Fruit fly (Drosophila melanogaster): Measurements from ENCODE around the gene AANATL3.

Gene AANATL3

DNA sequence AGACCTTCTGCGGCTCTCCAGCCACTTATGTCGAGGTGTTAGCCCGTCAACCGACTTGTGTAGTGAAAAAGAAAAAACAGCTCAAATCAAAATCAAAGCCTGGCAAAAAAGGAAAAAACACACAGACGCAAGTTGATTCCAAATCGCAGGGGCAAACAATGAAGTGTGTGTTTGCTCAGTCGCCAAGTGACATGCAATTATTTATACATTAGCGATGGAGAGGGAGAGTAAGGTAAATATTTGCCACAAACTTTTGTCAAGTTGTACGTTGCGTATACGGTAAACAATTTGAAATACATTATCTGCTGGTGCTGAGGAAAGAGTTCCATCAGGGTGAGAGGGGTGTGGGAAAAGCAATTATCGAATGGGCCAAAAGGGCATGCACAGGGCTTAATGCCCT is 27.5 kb downstream of the AANATL3 start:
- no peak for TF ChIP-seq tj (GFP tag; optimal IDR thresholded peaks at IDR 0.05)
- TF ChIP-seq bab1 (GFP tag; optimal IDR thresholded peaks at IDR 0.05): no peak
- TF ChIP-seq kay (GFP tag; ENCODE audit: borderline replicate concordance): no peak

DNA sequence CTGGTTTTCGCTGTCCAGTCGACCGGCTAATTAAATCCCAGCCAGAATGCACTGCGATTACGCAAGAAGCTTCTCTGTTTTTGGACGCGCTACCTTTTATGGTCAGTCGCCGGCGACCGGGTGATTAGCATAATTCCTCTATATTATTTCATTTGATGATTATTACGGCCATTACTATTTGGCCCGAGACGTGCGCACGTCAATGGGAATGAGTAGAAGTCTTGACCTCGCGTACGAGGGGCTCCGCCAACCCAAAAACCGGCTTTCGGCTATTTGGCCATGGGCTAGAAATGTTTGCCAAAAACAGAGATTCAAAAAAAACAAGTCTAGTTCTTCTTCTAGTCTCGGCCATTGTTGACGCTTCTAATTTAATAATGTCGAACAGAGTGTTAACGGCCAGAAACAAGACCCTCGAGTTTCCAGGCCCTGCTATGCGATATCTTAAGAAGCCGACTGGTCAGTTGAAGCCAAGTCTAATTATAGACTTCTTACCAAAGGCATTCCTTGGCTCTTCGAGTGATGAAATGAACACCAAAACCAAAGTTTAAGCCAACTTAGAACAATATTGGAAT is 33.1 kb downstream of the AANATL3 start:
- TF ChIP-seq CG33017 (tag; optimal IDR thresholded peaks at IDR 0.05): no peak
- no peak for TF ChIP-seq Crg-1 (GFP tag; optimal IDR thresholded peaks at IDR 0.05)
- TF ChIP-seq CG5204 (GFP tag; optimal IDR thresholded peaks at IDR 0.05): no peak
- no peak for TF ChIP-seq CG14711 (tag; optimal IDR thresholded peaks at IDR 0.05)
- no peak for TF ChIP-seq CG1620 (GFP tag; optimal IDR thresholded peaks at IDR 0.05)
- TF ChIP-seq CG11617 (GFP tag; optimal IDR thresholded peaks at IDR 0.05): no peak
- no peak for TF ChIP-seq pad (GFP tag; optimal IDR thresholded peaks at IDR 0.05)
- no peak for TF ChIP-seq ovo (GFP tag; optimal IDR thresholded peaks at IDR 0.05)
- no peak for TF ChIP-seq CG7101 (tag; optimal IDR thresholded peaks at IDR 0.05)
- no peak for TF ChIP-seq cnc (optimal IDR thresholded peaks at IDR 0.05)
- no peak for TF ChIP-seq Clk (GFP tag; optimal IDR thresholded peaks at IDR 0.05)
- TF ChIP-seq CG7045 (GFP tag; optimal IDR thresholded peaks at IDR 0.05): no peak
- no peak for TF ChIP-seq tj (GFP tag; optimal IDR thresholded peaks at IDR 0.05)
- no peak for TF ChIP-seq bab1 (GFP tag; optimal IDR thresholded peaks at IDR 0.05)
- no peak for TF ChIP-seq toe (GFP tag; optimal IDR thresholded peaks at IDR 0.05)
- no peak for TF ChIP-seq Mnt (GFP tag; optimal IDR thresholded peaks at IDR 0.05)
- no peak for TF ChIP-seq kay (GFP tag; ENCODE audit: borderline replicate concordance)
- no peak for TF ChIP-seq Hr96 (GFP tag; optimal IDR thresholded peaks at IDR 0.05)
- TF ChIP-seq CG12768 (GFP tag; optimal IDR thresholded peaks at IDR 0.05): no peak

DNA sequence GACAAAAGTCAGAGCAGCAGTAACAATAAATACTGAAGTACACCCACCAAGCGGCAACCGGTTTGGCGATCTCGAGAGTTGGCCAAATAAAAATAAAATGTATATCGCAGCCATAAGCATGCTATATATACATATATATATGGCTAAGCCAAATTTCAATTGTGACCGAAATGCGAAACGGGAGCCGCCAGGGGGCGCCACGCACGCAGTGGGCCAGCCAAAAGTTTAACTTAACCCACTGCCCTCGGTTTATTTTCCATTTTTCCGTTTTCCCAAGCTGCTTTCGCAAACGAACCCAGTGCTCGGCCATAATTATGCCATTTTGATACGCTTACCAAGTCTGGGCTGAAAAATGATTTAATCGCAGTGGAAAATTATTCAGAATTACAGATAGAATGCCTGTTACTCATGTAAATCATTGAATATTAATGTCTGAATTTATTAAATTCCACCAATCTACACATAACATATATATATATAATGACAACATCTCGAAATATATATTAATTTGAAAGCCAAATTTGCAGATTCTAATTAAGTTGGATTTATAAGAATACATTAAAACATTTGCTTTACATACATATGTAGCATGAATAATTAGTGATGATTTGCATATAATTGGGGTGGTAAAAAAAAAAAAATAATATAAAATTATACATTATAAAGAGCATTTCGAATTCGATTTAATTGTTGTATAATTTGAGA is 35.8 kb downstream of the AANATL3 start:
- no peak for TF ChIP-seq cic (GFP tag; optimal IDR thresholded peaks at IDR 0.05)
- no peak for TF ChIP-seq ovo (GFP tag; optimal IDR thresholded peaks at IDR 0.05)
- TF ChIP-seq cnc (optimal IDR thresholded peaks at IDR 0.05): no peak
- no peak for TF ChIP-seq CG7045 (GFP tag; optimal IDR thresholded peaks at IDR 0.05)
- no peak for TF ChIP-seq CG5204 (GFP tag; optimal IDR thresholded peaks at IDR 0.05)
- no peak for TF ChIP-seq CG14711 (tag; optimal IDR thresholded peaks at IDR 0.05)
- TF ChIP-seq bab1 (GFP tag; optimal IDR thresholded peaks at IDR 0.05): no peak
- TF ChIP-seq CG1620 (GFP tag; optimal IDR thresholded peaks at IDR 0.05): no peak
- TF ChIP-seq pad (GFP tag; optimal IDR thresholded peaks at IDR 0.05): no peak
- TF ChIP-seq Hr96 (GFP tag; optimal IDR thresholded peaks at IDR 0.05): no peak

DNA sequence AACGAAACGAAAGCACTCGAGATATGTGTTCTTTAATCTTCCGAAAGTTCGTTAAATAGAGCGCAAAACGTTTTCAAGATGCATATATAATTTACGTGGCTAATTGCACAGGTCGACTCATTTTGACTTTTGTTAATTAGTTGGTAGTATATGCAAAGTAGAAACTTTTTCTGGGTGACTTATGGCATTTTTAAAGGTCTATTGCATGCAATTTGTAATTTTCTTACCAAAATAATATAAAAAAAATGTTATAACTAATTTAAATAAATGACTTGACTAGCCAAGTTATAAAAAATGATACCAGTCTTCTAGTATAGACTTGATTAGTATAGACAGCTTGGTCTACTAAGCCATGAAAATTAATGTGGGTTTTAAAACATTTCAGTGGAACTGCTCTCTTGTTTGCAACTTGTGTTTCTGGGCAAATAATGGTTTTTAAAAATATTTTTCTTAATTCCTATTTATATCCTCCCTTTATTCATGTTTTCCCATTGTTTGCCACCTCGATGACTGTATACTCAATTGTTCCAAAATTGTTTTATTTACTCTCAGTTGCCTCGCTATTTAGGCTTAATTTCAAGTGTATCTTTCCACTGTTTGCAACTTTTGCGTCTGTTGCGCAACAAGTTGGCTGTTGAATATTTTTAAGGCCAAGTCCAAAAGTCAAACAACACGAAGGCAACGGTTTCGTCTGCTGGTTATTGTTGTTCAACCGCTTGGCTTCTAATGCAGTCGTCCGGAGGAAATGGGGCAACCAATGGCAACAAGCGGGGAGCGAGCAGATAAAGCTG is 37.5 kb downstream of the AANATL3 start:
- TF ChIP-seq cnc (optimal IDR thresholded peaks at IDR 0.05): no peak
